Fruit fly (Drosophila melanogaster): ENCODE measurements around the gene CG46383.

The CG46383 gene

dm6 chr3R:15934952-15935351, 15.8 kb downstream of the CG46383 start, which contains the start of gene Sap47 (continued):
- TF ChIP-seq psq (GFP tag; optimal IDR thresholded peaks at IDR 0.05) (no peak), CG15073 (GFP tag; optimal IDR thresholded peaks at IDR 0.05) (no peak), CG4820 (GFP tag; optimal IDR thresholded peaks at IDR 0.05) (no peak), wdn (GFP tag; IDR thresholded peaks at IDR 0.05) (no peak), CG3847 (GFP tag; IDR thresholded peaks at IDR 0.05) (peak; percentile 22; the same call in 1 of the 2 replicates), pzg (GFP tag; optimal IDR thresholded peaks at IDR 0.05) (peak; percentile 80), otp (GFP tag; IDR thresholded peaks at IDR 0.05) (no peak), CG8388 (GFP tag; optimal IDR thresholded peaks at IDR 0.05) (no peak), ap (GFP tag; IDR thresholded peaks at IDR 0.05) (no peak), Myb (GFP tag; optimal IDR thresholded peaks at IDR 0.05) (peak; percentile 43), aop (GFP tag; IDR thresholded peaks at IDR 0.05) (no peak), usp (GFP tag; optimal IDR thresholded peaks at IDR 0.05) (no peak), eyg (GFP tag; optimal IDR thresholded peaks at IDR 0.05) (no peak), NC2β (GFP tag; optimal IDR thresholded peaks at IDR 0.05) (no peak), Bdp1 (GFP tag; optimal IDR thresholded peaks at IDR 0.05) (no peak), nerfin-2 (GFP tag; IDR thresholded peaks at IDR 0.05; ENCODE audit: partially characterized antibody) (peak; percentile 74), CG7357 (GFP tag; IDR thresholded peaks at IDR 0.05) (no peak), salm (tag; optimal IDR thresholded peaks at IDR 0.05) (no peak), Hr78 (GFP tag; optimal IDR thresholded peaks at IDR 0.05) (no peak), CG15514 (GFP tag; optimal IDR thresholded peaks at IDR 0.05) (peak; percentile 48), Med (GFP tag) (peak; percentile 87), sd (tag; optimal IDR thresholded peaks at IDR 0.05) (peak; percentile 74), eve (GFP tag; optimal IDR thresholded peaks at IDR 0.05) (no peak), dpn (GFP tag; optimal IDR thresholded peaks at IDR 0.05) (peak in 1 of 2 experiments; percentile 1), oc (tag; optimal IDR thresholded peaks at IDR 0.05) (no peak), stc (GFP tag; IDR thresholded peaks at IDR 0.05) (no peak; the same call in 1 of the 2 replicates), esg (GFP tag; conservative IDR thresholded peaks at IDR 0.05) (no peak), CG31441 (GFP tag; IDR thresholded peaks at IDR 0.05) (no peak), HHEX (GFP tag; optimal IDR thresholded peaks at IDR 0.05) (no peak), cg (GFP tag; optimal IDR thresholded peaks at IDR 0.05) (no peak), p53 (GFP tag; optimal IDR thresholded peaks at IDR 0.05) (no peak), maf-S (GFP tag; optimal IDR thresholded peaks at IDR 0.05) (no peak), gcm (GFP tag; optimal IDR thresholded peaks at IDR 0.05) (no peak), crol (GFP tag; IDR thresholded peaks at IDR 0.05) (no peak; the same call in 1 of the 2 replicates), CG12071 (GFP tag; optimal IDR thresholded peaks at IDR 0.05) (peak; percentile 25), CG42726 (GFP tag; IDR thresholded peaks at IDR 0.05; ENCODE audit: partially characterized antibody) (peak; percentile 81), dmrt11E (tag; optimal IDR thresholded peaks at IDR 0.05) (no peak), stwl (tag; optimal IDR thresholded peaks at IDR 0.05) (peak; percentile 40), CG3407 (GFP tag; optimal IDR thresholded peaks at IDR 0.05) (no peak), CG15269 (tag; optimal IDR thresholded peaks at IDR 0.05) (no peak), lilli (GFP tag; optimal IDR thresholded peaks at IDR 0.05) (no peak), Hr3 (GFP tag; optimal IDR thresholded peaks at IDR 0.05) (no peak), pum (GFP tag; optimal IDR thresholded peaks at IDR 0.05) (no peak), Nf-YC (tag; optimal IDR thresholded peaks at IDR 0.05) (peak; percentile 23), HLH4C (GFP tag; IDR thresholded peaks at IDR 0.05; ENCODE audit: partially characterized antibody) (peak; percentile 67; the same call in 2 of the 3 replicates), CG6854 (GFP tag; optimal IDR thresholded peaks at IDR 0.05) (no peak), jing (GFP tag; optimal IDR thresholded peaks at IDR 0.05) (no peak), CG1647 (GFP tag; optimal IDR thresholded peaks at IDR 0.05) (no peak), Mad (GFP tag; optimal IDR thresholded peaks at IDR 0.05) (no peak), gt (GFP tag; IDR thresholded peaks at IDR 0.05) (no peak), CG1792 (GFP tag; optimal IDR thresholded peaks at IDR 0.05) (no peak), CG10431 (GFP tag; optimal IDR thresholded peaks at IDR 0.05) (no peak)

All from whole organism, embryonic.